Worm (Caenorhabditis elegans) whole organism, mixed stage, embryonic: Measurements from ENCODE around the gene srh-138.

Experiments
- ceh-43 ChIP-seq: fragments of 200-800 bp; sonication (Bioruptor generic); optimal IDR thresholded peaks from 2 replicates; lab custom pipeline; 2018; ENCODE audit warnings: mild to moderate bottlenecking, missing genetic modification characterization, moderate library complexity, missing compliant biosample characterization
- drap-1 ChIP-seq: fragments of 200-800 bp; sonication (Bioruptor generic); optimal IDR thresholded peaks from 3 replicates; lab custom pipeline; 2018; ENCODE audit warnings: mild to moderate bottlenecking, missing genetic modification characterization, missing compliant biosample characterization
- elt-3 ChIP-seq: fragments of 150-350 bp; optimal IDR thresholded peaks from 2 replicates; lab custom pipeline; 2014; ENCODE audit warnings: missing biosample characterization, missing genetic modification characterization
- flh-1 ChIP-seq: fragments of 200-800 bp; sonication (Bioruptor generic); optimal IDR thresholded peaks from 2 replicates; lab custom pipeline; 2018; ENCODE audit warnings: mild to moderate bottlenecking, missing genetic modification characterization, moderate library complexity, missing compliant biosample characterization
- ham-2 ChIP-seq: fragments of 200-800 bp; sonication (Bioruptor generic); optimal IDR thresholded peaks from 2 replicates; lab custom pipeline; 2018; ENCODE audit warnings: mild to moderate bottlenecking, missing genetic modification characterization, missing compliant biosample characterization
- lsy-2 ChIP-seq: fragments of 150-350 bp; optimal IDR thresholded peaks from 2 replicates; lab custom pipeline; 2014; ENCODE audit warnings: missing biosample characterization, missing genetic modification characterization
- nhr-237 ChIP-seq: fragments of 150-350 bp; optimal IDR thresholded peaks from 2 replicates; lab custom pipeline; 2014; ENCODE audit warnings: missing biosample characterization, missing genetic modification characterization
- nhr-76 ChIP-seq: sonication (generic microtip); optimal IDR thresholded peaks from 2 replicates; lab custom pipeline; 2017; ENCODE audit warnings: missing biosample characterization, missing genetic modification characterization
- pha-4 ChIP-seq: fragments of 150-350 bp; optimal IDR thresholded peaks from 2 replicates; lab custom pipeline; 2018; ENCODE audit warnings: missing biosample characterization, missing genetic modification reagents, missing genetic modification characterization

DNA sequence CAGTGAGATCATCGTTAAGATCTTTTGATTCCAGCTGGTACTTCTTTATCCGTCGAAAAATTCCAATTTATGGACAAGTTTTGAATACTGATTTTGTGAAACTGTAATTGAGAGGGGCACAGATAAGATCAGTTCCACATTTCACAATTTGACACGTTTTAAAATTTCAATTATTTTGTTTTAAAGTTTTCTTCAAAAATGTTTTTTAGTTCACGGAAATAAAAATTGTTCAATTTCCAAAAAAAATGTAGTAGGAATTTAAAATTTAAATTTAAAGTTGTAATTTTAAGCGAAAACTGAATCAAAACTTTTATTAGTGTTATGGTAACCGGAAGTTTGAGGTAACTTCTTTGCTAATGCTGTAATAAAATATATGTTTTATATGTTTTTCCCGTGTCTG is 46.8 kb upstream of the srh-138 start, which contains the start of gene F36D3.4:
- TF ChIP-seq ceh-43 (GFP tag; lab: Kevin White, UChicago) (no peak), lsy-2 (no peak), ham-2 (GFP tag; lab: Kevin White, UChicago) (no peak), pha-4 (tag; lab: Kevin White, UChicago) (no peak), nhr-237 (tag; lab: Kevin White, UChicago) (no peak), flh-1 (no peak), elt-3 (tag; lab: Kevin White, UChicago) (no peak), nhr-76 (tag; lab: Kevin White, UChicago) (no peak), drap-1 (GFP tag; lab: Kevin White, UChicago) (no peak)
